Worm (Caenorhabditis elegans): Measurements from ENCODE around the gene grl-30.

- no peak for TF ChIP-seq nfya-1 (tag; optimal IDR thresholded peaks at IDR 0.05; ENCODE audit: borderline replicate concordance, insufficient read depth)
- no peak for TF ChIP-seq ztf-18 (tag; optimal IDR thresholded peaks at IDR 0.05)
Measured at ce11 chrV:3580385-3580784, 24.3 kb downstream of the grl-30 start.
